Fruit fly (Drosophila melanogaster) whole organism, embryonic: ENCODE measurements around the gene CG5861.

Source experiments
- Ada2b ChIP-seq: fragments of 200-800 bp; sonication (Bioruptor generic); IDR thresholded peaks from 2 replicates; pipeline ENCODE4 v1.3.6; 2022; ENCODE audit warnings: missing biosample characterization, missing genetic modification characterization
- Aef1 ChIP-seq: fragments of 200-800 bp; sonication (Bioruptor generic); IDR thresholded peaks from 3 replicates; pipeline ENCODE4 v1.3.6; 2022; ENCODE audit warnings: missing biosample characterization, missing genetic modification characterization
- Blimp-1 ChIP-seq: fragments of 200-800 bp; sonication (Bioruptor generic); optimal IDR thresholded peaks from 3 replicates; lab custom pipeline; 2018; ENCODE audit warnings: missing biosample characterization, missing genetic modification characterization, mild to moderate bottlenecking, moderate library complexity, missing genetic modification reagents
- CG10267 ChIP-seq: fragments of 200-800 bp; sonication (Bioruptor generic); optimal IDR thresholded peaks from 2 replicates; lab custom pipeline; 2018; ENCODE audit warnings: missing biosample characterization, mild to moderate bottlenecking, missing genetic modification characterization, moderate library complexity
- CG10959 ChIP-seq: fragments of 200-800 bp; sonication (Bioruptor generic); IDR thresholded peaks from 2 replicates; pipeline ENCODE4 v1.3.6; 2022; ENCODE audit warnings: missing biosample characterization, missing genetic modification characterization
- CG11247 ChIP-seq: fragments of 200-800 bp; sonication (Bioruptor generic); IDR thresholded peaks from 2 replicates; pipeline ENCODE4 v1.3.6; 2022; ENCODE audit warnings: missing biosample characterization, missing genetic modification characterization
- CG11723 ChIP-seq: fragments of 200-800 bp; sonication (Bioruptor generic); optimal IDR thresholded peaks from 2 replicates; lab custom pipeline; 2017; ENCODE audit warnings: missing biosample characterization, mild to moderate bottlenecking, missing genetic modification characterization
- CG13775 ChIP-seq: fragments of 200-800 bp; sonication (Bioruptor generic); optimal IDR thresholded peaks from 3 replicates; lab custom pipeline; 2017; ENCODE audit warnings: missing biosample characterization, mild to moderate bottlenecking, missing genetic modification characterization
- CG14014 ChIP-seq: fragments of 200-800 bp; sonication (Bioruptor generic); IDR thresholded peaks from 2 replicates; pipeline ENCODE4 v1.3.6; 2022; ENCODE audit warnings: missing biosample characterization, missing genetic modification characterization
- CG17802 ChIP-seq: fragments of 200-800 bp; sonication (Bioruptor generic); optimal IDR thresholded peaks from 2 replicates; lab custom pipeline; 2018; ENCODE audit warnings: missing biosample characterization, mild to moderate bottlenecking, missing genetic modification characterization, moderate library complexity
- CG1832 ChIP-seq: fragments of 200-800 bp; sonication (Bioruptor generic); optimal IDR thresholded peaks from 2 replicates; lab custom pipeline; 2017; ENCODE audit warnings: missing biosample characterization, mild to moderate bottlenecking, missing genetic modification characterization, inconsistent platforms
- CG32532 ChIP-seq: fragments of 200-800 bp; sonication (Bioruptor generic); IDR thresholded peaks from 2 replicates; pipeline ENCODE4 v1.3.6; 2022; ENCODE audit warnings: missing biosample characterization, missing genetic modification characterization
- CG3995 ChIP-seq: fragments of 200-800 bp; sonication (Bioruptor generic); optimal IDR thresholded peaks from 3 replicates; lab custom pipeline; 2016; ENCODE audit warnings: missing biosample characterization, missing genetic modification characterization
- CG42726 ChIP-seq: fragments of 200-800 bp; sonication (Bioruptor generic); IDR thresholded peaks from 2 replicates; pipeline ENCODE4 v1.3.6; 2022; ENCODE audit warnings: missing biosample characterization, missing genetic modification characterization; ENCODE audit not compliant: partially characterized antibody
- CG6854 ChIP-seq: fragments of 200-800 bp; sonication (Bioruptor generic); optimal IDR thresholded peaks from 3 replicates; lab custom pipeline; 2017; ENCODE audit warnings: missing biosample characterization, mild to moderate bottlenecking, missing genetic modification characterization
- CG9609 ChIP-seq: fragments of 200-800 bp; sonication (Bioruptor generic); optimal IDR thresholded peaks from 3 replicates; lab custom pipeline; 2016; ENCODE audit warnings: missing biosample characterization, missing genetic modification characterization
- CG9817 ChIP-seq: fragments of 200-800 bp; sonication (Bioruptor generic); optimal IDR thresholded peaks from 2 replicates; lab custom pipeline; 2018; ENCODE audit warnings: missing biosample characterization, mild to moderate bottlenecking, missing genetic modification characterization, moderate library complexity
- CHES-1-like ChIP-seq: fragments of 200-800 bp; sonication (Bioruptor generic); optimal IDR thresholded peaks from 2 replicates; lab custom pipeline; 2016; ENCODE audit warnings: missing biosample characterization, missing genetic modification characterization
- D ChIP-seq, 2 experiments: fragments of 200-800 bp in 1 of 2; fragments of >200 bp in 1 of 2; sonication (Bioruptor generic) in 1 of 2; optimal IDR thresholded peaks; 2 replicates in 1 of 2; 3 replicates in 1 of 2; lab custom pipeline; 2017; ENCODE audit warnings: mild to moderate bottlenecking in 1 of 2, missing biosample characterization in 1 of 2, missing genetic modification characterization in 1 of 2, missing genetic modification reagents in 1 of 2
- Dad ChIP-seq: fragments of 200-800 bp; sonication (Bioruptor generic); optimal IDR thresholded peaks from 3 replicates; lab custom pipeline; 2016; ENCODE audit warnings: missing biosample characterization, missing genetic modification characterization
- E2f2 ChIP-seq: fragments of 200-800 bp; sonication (Bioruptor generic); IDR thresholded peaks from 2 replicates; pipeline ENCODE4 v1.3.6; 2022; ENCODE audit warnings: missing biosample characterization, missing genetic modification characterization
- Fer3 ChIP-seq: fragments of 200-800 bp; sonication (Bioruptor generic); optimal IDR thresholded peaks from 2 replicates; lab custom pipeline; 2018; ENCODE audit warnings: missing biosample characterization, mild to moderate bottlenecking, missing genetic modification characterization, moderate library complexity
- H2.0 ChIP-seq: fragments of 200-800 bp; sonication (Bioruptor generic); IDR thresholded peaks from 2 replicates; pipeline ENCODE4 v1.3.6; 2022; ENCODE audit warnings: missing biosample characterization, missing genetic modification characterization
- Mad ChIP-seq: fragments of 200-800 bp; sonication (Bioruptor generic); optimal IDR thresholded peaks from 2 replicates; lab custom pipeline; 2016; ENCODE audit warnings: missing biosample characterization, missing genetic modification characterization
- Neu2 ChIP-seq: fragments of 200-800 bp; sonication (Bioruptor generic); optimal IDR thresholded peaks from 3 replicates; lab custom pipeline; 2016; ENCODE audit warnings: missing biosample characterization, missing genetic modification characterization, borderline replicate concordance
- Oli ChIP-seq: fragments of 200-800 bp; sonication (Bioruptor generic); optimal IDR thresholded peaks from 2 replicates; lab custom pipeline; 2018; ENCODE audit warnings: missing biosample characterization, mild to moderate bottlenecking, missing genetic modification characterization, moderate library complexity
- PHDP ChIP-seq: fragments of 200-800 bp; sonication (Bioruptor generic); optimal IDR thresholded peaks from 3 replicates; lab custom pipeline; 2018; ENCODE audit warnings: missing biosample characterization, mild to moderate bottlenecking, missing genetic modification characterization, moderate library complexity
- Pdp1 ChIP-seq, 2 experiments: fragments of 200-800 bp; sonication (Bioruptor generic); optimal IDR thresholded peaks; 3 replicates each; lab custom pipeline; 2016; ENCODE audit warnings: missing biosample characterization in 2 of 2, missing genetic modification characterization in 2 of 2, mild to moderate bottlenecking in 1 of 2, moderate library complexity in 1 of 2
- Rfx ChIP-seq: fragments of 200-800 bp; sonication (Bioruptor generic); IDR thresholded peaks from 2 replicates; pipeline ENCODE4 v1.3.6; 2022; ENCODE audit warnings: missing biosample characterization, missing genetic modification characterization
- Sox100B ChIP-seq: fragments of 200-800 bp; sonication (Bioruptor generic); optimal IDR thresholded peaks from 3 replicates; lab custom pipeline; 2018; ENCODE audit warnings: missing biosample characterization, mild to moderate bottlenecking, missing genetic modification characterization
- abd-A ChIP-seq: fragments of 200-800 bp; sonication (Bioruptor generic); optimal IDR thresholded peaks from 3 replicates; lab custom pipeline; 2019; ENCODE audit warnings: missing biosample characterization, mild to moderate bottlenecking, missing genetic modification characterization, moderate library complexity
- al ChIP-seq: fragments of 200-800 bp; sonication (Bioruptor generic); IDR thresholded peaks from 2 replicates; pipeline ENCODE4 v1.3.6; 2022; ENCODE audit warnings: missing biosample characterization, missing genetic modification characterization
- bowl ChIP-seq: fragments of 200-800 bp; sonication (Bioruptor generic); IDR thresholded peaks from 2 replicates; pipeline ENCODE4 v1.3.6; 2022; ENCODE audit warnings: missing biosample characterization, missing genetic modification characterization
- crp ChIP-seq, 2 experiments: fragments of 200-800 bp; sonication (Bioruptor generic); optimal IDR thresholded peaks; 2 replicates in 1 of 2; 3 replicates in 1 of 2; lab custom pipeline; 2017; ENCODE audit warnings: missing biosample characterization in 2 of 2, missing genetic modification characterization in 2 of 2, mild to moderate bottlenecking in 1 of 2, moderate library complexity in 1 of 2
- en ChIP-seq: fragments of 200-800 bp; sonication (Bioruptor generic); optimal IDR thresholded peaks from 2 replicates; lab custom pipeline; 2016; ENCODE audit warnings: missing biosample characterization, missing genetic modification characterization
- fd96Cb ChIP-seq: fragments of 200-800 bp; sonication (Bioruptor generic); optimal IDR thresholded peaks from 2 replicates; lab custom pipeline; 2018; ENCODE audit warnings: missing biosample characterization, mild to moderate bottlenecking, missing genetic modification characterization, moderate library complexity
- gem ChIP-seq: fragments of 200-800 bp; sonication (Bioruptor generic); optimal IDR thresholded peaks from 2 replicates; lab custom pipeline; 2019; ENCODE audit warnings: missing biosample characterization, mild to moderate bottlenecking, missing genetic modification characterization, moderate library complexity
- ken ChIP-seq: fragments of 200-800 bp; sonication (Bioruptor generic); IDR thresholded peaks from 3 replicates; pipeline ENCODE4 v1.3.6; 2022; ENCODE audit warnings: missing biosample characterization, missing genetic modification characterization
- klu ChIP-seq: fragments of 200-800 bp; sonication (Bioruptor generic); IDR thresholded peaks from 2 replicates; pipeline ENCODE4 v1.3.6; 2022; ENCODE audit warnings: missing biosample characterization, missing genetic modification characterization
- mam ChIP-seq: fragments of 200-800 bp; sonication (Bioruptor generic); optimal IDR thresholded peaks from 3 replicates; lab custom pipeline; 2016; ENCODE audit warnings: missing biosample characterization, missing genetic modification characterization
- nerfin-1 ChIP-seq: fragments of 200-800 bp; sonication (Bioruptor generic); optimal IDR thresholded peaks from 3 replicates; lab custom pipeline; 2019; ENCODE audit warnings: missing biosample characterization, mild to moderate bottlenecking, missing genetic modification characterization, moderate library complexity
- nom ChIP-seq: fragments of 200-800 bp; sonication (Bioruptor generic); optimal IDR thresholded peaks from 2 replicates; lab custom pipeline; 2017; ENCODE audit warnings: missing biosample characterization, missing genetic modification characterization, mild to moderate bottlenecking, moderate library complexity, missing genetic modification reagents
- seq ChIP-seq: fragments of 200-800 bp; sonication (Bioruptor generic); IDR thresholded peaks from 2 replicates; pipeline ENCODE4 v1.3.6; 2022; ENCODE audit warnings: missing biosample characterization, missing genetic modification characterization
- toy ChIP-seq: fragments of 200-800 bp; sonication (Bioruptor generic); IDR thresholded peaks from 2 replicates; pipeline ENCODE4 v1.3.6; 2022; ENCODE audit warnings: missing biosample characterization, missing genetic modification characterization
- wek ChIP-seq: fragments of 200-800 bp; sonication (Bioruptor generic); optimal IDR thresholded peaks from 3 replicates; lab custom pipeline; 2018; ENCODE audit warnings: missing biosample characterization, mild to moderate bottlenecking, missing genetic modification characterization, moderate library complexity
- wor ChIP-seq: fragments of 200-800 bp; sonication (Bioruptor generic); IDR thresholded peaks from 2 replicates; pipeline ENCODE4 v1.3.6; 2022; ENCODE audit warnings: missing biosample characterization, missing genetic modification characterization
- zfh1 ChIP-seq: fragments of 200-800 bp; sonication (Bioruptor generic); IDR thresholded peaks from 3 replicates; pipeline ENCODE4 v1.3.6; 2022; ENCODE audit warnings: missing biosample characterization, missing genetic modification characterization

The CG5861 gene

dm6 chr2L:16317777-16318610 is 10.9 kb upstream of the CG5861 start (continued):
- TF ChIP-seq D (optimal IDR thresholded peaks at IDR 0.05; lab: Kevin White, UChicago) (no peak), D (GFP tag; optimal IDR thresholded peaks at IDR 0.05; lab: Kevin White, UChicago) (peak; percentile 4), Neu2 (GFP tag; lab: Kevin White, UChicago) (no peak), fd96Cb (no peak), mam (no peak), toy (GFP tag; lab: Robert Waterston, UW) (no peak), Ada2b (GFP tag; lab: Robert Waterston, UW) (0 out of 2 replicates have a peak, but pooled peaks have one; percentile 21), CG10267 (tag; lab: Kevin White, UChicago) (no peak), CG17802 (tag; lab: Kevin White, UChicago) (no peak), CG42726 (GFP tag; lab: Robert Waterston, UW) (no peak; the same call in 1 of the 2 replicates), PHDP (peak; percentile 65), CG9817 (tag; lab: Kevin White, UChicago) (peak; percentile 18), nerfin-1 (tag; lab: Kevin White, UChicago) (peak; percentile 28), E2f2 (GFP tag; lab: Robert Waterston, UW) (0 out of 2 replicates have a peak, but pooled peaks have one; percentile 19), ken (GFP tag; lab: Robert Waterston, UW) (0 out of 3 replicates have a peak, but pooled peaks have one; percentile 13), Sox100B (peak; percentile 45), CG14014 (GFP tag; lab: Robert Waterston, UW) (peak; percentile 60; the same call in 1 of the 2 replicates), CG11247 (GFP tag; lab: Robert Waterston, UW) (peak; percentile 51), gem (tag; lab: Kevin White, UChicago) (peak; percentile 53), CG3995 (no peak), Aef1 (GFP tag; lab: Robert Waterston, UW) (no peak), H2.0 (GFP tag; lab: Robert Waterston, UW) (no peak), bowl (GFP tag; lab: Robert Waterston, UW) (peak; percentile 4; the same call in 1 of the 2 replicates), CHES-1-like (GFP tag; lab: Kevin White, UChicago) (peak; percentile 11), Fer3 (tag; lab: Kevin White, UChicago) (peak; percentile 43), CG1832 (GFP tag; lab: Kevin White, UChicago) (no peak), seq (GFP tag; lab: Robert Waterston, UW) (peak; percentile 56; the same call in 1 of the 2 replicates), wor (GFP tag; lab: Robert Waterston, UW) (no peak), CG32532 (no peak; the same call in 1 of the 2 replicates), CG6854 (no peak), nom (no peak), wek (GFP tag; lab: Kevin White, UChicago) (peak; percentile 72), Rfx (GFP tag; lab: Robert Waterston, UW) (peak; percentile 55; the same call in 1 of the 2 replicates), Dad (GFP tag; lab: Kevin White, UChicago) (no peak), Blimp-1 (no peak), CG9609 (GFP tag; lab: Kevin White, UChicago) (no peak), abd-A (tag; lab: Kevin White, UChicago) (no peak), Oli (tag; lab: Kevin White, UChicago) (no peak), en (GFP tag; lab: Kevin White, UChicago) (peak; percentile 34), CG13775 (no peak), Pdp1 (GFP tag; optimal IDR thresholded peaks at IDR 0.05; lab: Kevin White, UChicago) (peak; percentile 14 to 53), CG11723 (GFP tag; lab: Kevin White, UChicago) (no peak), zfh1 (GFP tag; lab: Robert Waterston, UW) (0 out of 3 replicates have a peak, but pooled peaks have one; percentile 11), Mad (GFP tag; lab: Kevin White, UChicago) (no peak), al (GFP tag; lab: Robert Waterston, UW) (no peak), CG10959 (no peak), klu (GFP tag; lab: Robert Waterston, UW) (no peak), crp (GFP tag; optimal IDR thresholded peaks at IDR 0.05; lab: Kevin White, UChicago) (no peak)
